Fruit fly (Drosophila melanogaster) whole organism, prepupa: ENCODE data around the gene CG8507.

Experiments used
- CG10631 ChIP-seq: fragments of 200-800 bp; sonication (Bioruptor generic); optimal IDR thresholded peaks from 2 replicates; lab custom pipeline; 2016; ENCODE audit warnings: missing biosample characterization, missing genetic modification characterization
- CG11294 ChIP-seq: fragments of 200-800 bp; sonication (Bioruptor generic); IDR thresholded peaks from 2 replicates; pipeline ENCODE4 v1.3.6; 2022; ENCODE audit warnings: missing biosample characterization, missing genetic modification characterization
- CG11902 ChIP-seq: fragments of 200-800 bp; sonication (Bioruptor generic); optimal IDR thresholded peaks from 3 replicates; lab custom pipeline; 2016; ENCODE audit warnings: missing biosample characterization, missing genetic modification characterization
- CG15336 ChIP-seq: fragments of 200-800 bp; sonication (Bioruptor generic); IDR thresholded peaks from 2 replicates; pipeline ENCODE4 v1.3.6; 2022; ENCODE audit warnings: missing biosample characterization, missing genetic modification characterization
- CG1621 ChIP-seq: fragments of 200-800 bp; sonication (Bioruptor generic); optimal IDR thresholded peaks from 3 replicates; lab custom pipeline; 2018; ENCODE audit warnings: missing biosample characterization, mild to moderate bottlenecking, missing genetic modification characterization
- CG3032 ChIP-seq: fragments of 200-800 bp; optimal IDR thresholded peaks from 2 replicates; lab custom pipeline; 2019; ENCODE audit warnings: missing biosample characterization, mild to moderate bottlenecking, missing genetic modification characterization, moderate library complexity
- CG31627 ChIP-seq: fragments of 200-800 bp; sonication (Bioruptor generic); optimal IDR thresholded peaks from 3 replicates; lab custom pipeline; 2016; ENCODE audit warnings: missing biosample characterization, missing genetic modification characterization
- CG32006 ChIP-seq: fragments of 200-800 bp; sonication (Bioruptor generic); optimal IDR thresholded peaks from 3 replicates; lab custom pipeline; 2017; ENCODE audit warnings: missing biosample characterization, mild to moderate bottlenecking, missing genetic modification characterization
- CG4318 ChIP-seq: fragments of 200-800 bp; sonication (Bioruptor generic); optimal IDR thresholded peaks from 3 replicates; lab custom pipeline; 2017; ENCODE audit warnings: missing biosample characterization, mild to moderate bottlenecking, missing genetic modification characterization
- CG6163 ChIP-seq: fragments of 200-800 bp; sonication (Bioruptor generic); IDR thresholded peaks from 3 replicates; pipeline ENCODE4 v1.3.6; 2022; ENCODE audit warnings: missing biosample characterization, missing genetic modification characterization
- CG6276 ChIP-seq: fragments of 200-800 bp; sonication (Bioruptor generic); optimal IDR thresholded peaks from 2 replicates; lab custom pipeline; 2017; ENCODE audit warnings: missing biosample characterization, mild to moderate bottlenecking, missing genetic modification characterization
- CG6792 ChIP-seq: fragments of 200-800 bp; sonication (Bioruptor generic); optimal IDR thresholded peaks from 3 replicates; lab custom pipeline; 2016; ENCODE audit warnings: missing biosample characterization, missing genetic modification characterization
- CG6808 ChIP-seq: fragments of 200-800 bp; sonication (Bioruptor generic); optimal IDR thresholded peaks from 3 replicates; lab custom pipeline; 2017; ENCODE audit warnings: missing biosample characterization, missing genetic modification characterization, mild to moderate bottlenecking, moderate library complexity, missing genetic modification reagents
- CG8632 ChIP-seq: fragments of 200-800 bp; sonication (Bioruptor generic); optimal IDR thresholded peaks from 3 replicates; lab custom pipeline; 2016; ENCODE audit warnings: missing biosample characterization, missing genetic modification characterization
- CG9139 ChIP-seq: fragments of 200-800 bp; sonication (Bioruptor generic); optimal IDR thresholded peaks from 3 replicates; lab custom pipeline; 2017; ENCODE audit warnings: missing biosample characterization, mild to moderate bottlenecking, missing genetic modification characterization
- Eip93F ChIP-seq: fragments of 200-800 bp; sonication (Bioruptor generic); optimal IDR thresholded peaks from 2 replicates; lab custom pipeline; 2016; ENCODE audit warnings: missing biosample characterization, mild to moderate bottlenecking, missing genetic modification characterization
- Ets21C ChIP-seq: fragments of 200-800 bp; sonication (Bioruptor generic); optimal IDR thresholded peaks from 3 replicates; lab custom pipeline; 2016; ENCODE audit warnings: missing biosample characterization, missing genetic modification characterization
- Ets96B ChIP-seq: fragments of 200-800 bp; optimal IDR thresholded peaks from 2 replicates; lab custom pipeline; 2019; ENCODE audit warnings: missing biosample characterization, mild to moderate bottlenecking, missing genetic modification characterization, moderate library complexity
- Gug ChIP-seq: fragments of 200-800 bp; sonication (Bioruptor generic); IDR thresholded peaks from 2 replicates; pipeline ENCODE4 v1.3.6; 2022; ENCODE audit warnings: missing biosample characterization, missing genetic modification characterization
- Hr38 ChIP-seq: sonication (Bioruptor generic); optimal IDR thresholded peaks from 2 replicates; lab custom pipeline; 2016; ENCODE audit warnings: missing biosample characterization, missing genetic modification characterization
- Hr39 ChIP-seq: fragments of 200-800 bp; sonication (Bioruptor generic); optimal IDR thresholded peaks from 2 replicates; lab custom pipeline; 2016; ENCODE audit warnings: missing biosample characterization, missing genetic modification characterization
- Lpt ChIP-seq: fragments of 200-800 bp; sonication (Bioruptor generic); optimal IDR thresholded peaks from 3 replicates; lab custom pipeline; 2016; ENCODE audit warnings: missing biosample characterization, missing genetic modification characterization
- Met ChIP-seq: fragments of 200-800 bp; sonication (Bioruptor generic); optimal IDR thresholded peaks from 3 replicates; lab custom pipeline; 2016; ENCODE audit warnings: missing biosample characterization, missing genetic modification characterization
- Smox ChIP-seq: fragments of 200-800 bp; sonication (Bioruptor generic); optimal IDR thresholded peaks from 3 replicates; lab custom pipeline; 2016; ENCODE audit warnings: missing biosample characterization, missing genetic modification characterization
- Sox102F ChIP-seq: fragments of 200-800 bp; sonication (Bioruptor generic); optimal IDR thresholded peaks from 2 replicates; lab custom pipeline; 2016; ENCODE audit warnings: missing biosample characterization, mild to moderate bottlenecking, missing genetic modification characterization
- Sox14 ChIP-seq: fragments of 200-800 bp; sonication (Bioruptor generic); optimal IDR thresholded peaks from 3 replicates; lab custom pipeline; 2016; ENCODE audit warnings: missing biosample characterization, missing genetic modification characterization
- Sox15 ChIP-seq: fragments of 200-800 bp; sonication (Bioruptor generic); optimal IDR thresholded peaks from 3 replicates; lab custom pipeline; 2016; ENCODE audit warnings: missing biosample characterization, missing genetic modification characterization
- achi ChIP-seq: fragments of 200-800 bp; sonication (Bioruptor generic); optimal IDR thresholded peaks from 3 replicates; lab custom pipeline; 2016; ENCODE audit warnings: missing biosample characterization, missing genetic modification characterization
- acj6 ChIP-seq: fragments of 200-800 bp; sonication (Bioruptor generic); optimal IDR thresholded peaks from 3 replicates; lab custom pipeline; 2016; ENCODE audit warnings: missing biosample characterization, missing genetic modification characterization
- cyc ChIP-seq: fragments of 200-800 bp; sonication (Bioruptor generic); optimal IDR thresholded peaks from 3 replicates; lab custom pipeline; 2016; ENCODE audit warnings: missing biosample characterization, missing genetic modification characterization
- dac ChIP-seq: fragments of 200-800 bp; sonication (Bioruptor generic); optimal IDR thresholded peaks from 2 replicates; lab custom pipeline; 2017; ENCODE audit warnings: missing biosample characterization, mild to moderate bottlenecking, missing genetic modification characterization
- dsx ChIP-seq: fragments of 200-800 bp; optimal IDR thresholded peaks from 3 replicates; lab custom pipeline; 2019; ENCODE audit warnings: missing biosample characterization, mild to moderate bottlenecking, missing genetic modification characterization, moderate library complexity; ENCODE audit not compliant: poor library complexity, severe bottlenecking
- eg ChIP-seq: fragments of 200-800 bp; sonication (Bioruptor generic); IDR thresholded peaks from 3 replicates; pipeline ENCODE4 v1.3.6; 2022; ENCODE audit warnings: missing biosample characterization, missing genetic modification characterization
- esn ChIP-seq: fragments of 200-800 bp; sonication (Bioruptor generic); optimal IDR thresholded peaks from 2 replicates; lab custom pipeline; 2016; ENCODE audit warnings: missing biosample characterization, mild to moderate bottlenecking, missing genetic modification characterization, moderate library complexity
- fd59A ChIP-seq: fragments of 200-800 bp; sonication (Bioruptor generic); optimal IDR thresholded peaks from 2 replicates; lab custom pipeline; 2017; ENCODE audit warnings: missing biosample characterization, mild to moderate bottlenecking, missing genetic modification characterization, missing genetic modification reagents
- lz ChIP-seq: fragments of 200-800 bp; sonication (Bioruptor generic); optimal IDR thresholded peaks from 3 replicates; lab custom pipeline; 2016; ENCODE audit warnings: missing biosample characterization, missing genetic modification characterization
- net ChIP-seq: fragments of 200-800 bp; sonication (Bioruptor generic); optimal IDR thresholded peaks from 3 replicates; lab custom pipeline; 2016; ENCODE audit warnings: missing biosample characterization, missing genetic modification characterization
- pdm3 ChIP-seq: fragments of 200-800 bp; sonication (Bioruptor generic); optimal IDR thresholded peaks from 3 replicates; lab custom pipeline; 2016; ENCODE audit warnings: missing biosample characterization, missing genetic modification characterization
- salr ChIP-seq, 2 experiments: fragments of 200-800 bp; sonication (Bioruptor generic); optimal IDR thresholded peaks; 3 replicates each; lab custom pipeline; 2016 to 2018; ENCODE audit warnings: missing biosample characterization in 2 of 2, missing genetic modification characterization in 2 of 2, mild to moderate bottlenecking in 1 of 2
- spab ChIP-seq: fragments of 200-800 bp; sonication (Bioruptor generic); optimal IDR thresholded peaks from 2 replicates; lab custom pipeline; 2017; ENCODE audit warnings: missing biosample characterization, mild to moderate bottlenecking, missing genetic modification characterization, missing genetic modification reagents
- ss ChIP-seq, 2 experiments: fragments of 200-800 bp; sonication (Bioruptor generic); optimal IDR thresholded peaks; 2 replicates in 1 of 2; 3 replicates in 1 of 2; lab custom pipeline; 2017 to 2018; ENCODE audit warnings: mild to moderate bottlenecking in 2 of 2, missing biosample characterization in 2 of 2, missing genetic modification characterization in 2 of 2, moderate library complexity in 1 of 2
- svp ChIP-seq: fragments of 200-800 bp; sonication (Bioruptor generic); peaks from one replicate; lab custom pipeline; 2016; ENCODE audit warnings: missing biosample characterization, missing genetic modification characterization
- vri ChIP-seq: fragments of 200-800 bp; sonication (Bioruptor generic); optimal IDR thresholded peaks from 3 replicates; lab custom pipeline; 2016; ENCODE audit warnings: missing biosample characterization, mild to moderate bottlenecking, missing genetic modification characterization

The CG8507 gene

dm6 chr3R:9767620-9768592, 23.4 kb upstream of the CG8507 start, which contains the start of gene Naa80 (continued):
- TF ChIP-seq net (GFP tag; lab: Kevin White, UChicago): peak; percentile 59
- TF ChIP-seq eg: 0 out of 3 replicates have a peak, but pooled peaks have one; percentile 30
- TF ChIP-seq CG6163 (GFP tag; lab: Robert Waterston, UW): peak; percentile 59; the same call in 2 of the 3 replicates
- peak; percentile 59 for TF ChIP-seq CG6792 (GFP tag; lab: Kevin White, UChicago)
- peak; percentile 75 for TF ChIP-seq CG10631 (GFP tag; lab: Kevin White, UChicago)
- TF ChIP-seq Ets21C (GFP tag; lab: Kevin White, UChicago): no peak
- TF ChIP-seq Hr38 (GFP tag; lab: Kevin White, UChicago): no peak
- peak; percentile 20 for TF ChIP-seq fd59A (GFP tag; lab: Kevin White, UChicago)
- peak in 1 of 2 experiments; percentile 56 for TF ChIP-seq salr (GFP tag; optimal IDR thresholded peaks at IDR 0.05; lab: Kevin White, UChicago)
- peak; percentile 83 for TF ChIP-seq CG1621
- no peak for TF ChIP-seq dac (GFP tag; lab: Kevin White, UChicago)
- peak; percentile 50 for TF ChIP-seq dsx
- peak; percentile 48 for TF ChIP-seq achi
- TF ChIP-seq Gug (GFP tag; lab: Robert Waterston, UW): no peak
- TF ChIP-seq Ets96B (tag; lab: Kevin White, UChicago): no peak
- TF ChIP-seq CG8632 (GFP tag; lab: Kevin White, UChicago): peak; percentile 46
- peak; percentile 24 for TF ChIP-seq Sox15 (GFP tag; lab: Kevin White, UChicago)
- peak; percentile 44 for TF ChIP-seq acj6 (GFP tag; lab: Kevin White, UChicago)
- TF ChIP-seq esn: peak; percentile 68
- no peak for TF ChIP-seq CG11294 (GFP tag; lab: Robert Waterston, UW)
- peak; percentile 38 for TF ChIP-seq CG3032
- TF ChIP-seq cyc (GFP tag; lab: Kevin White, UChicago): peak; percentile 73
- peak; percentile 35 for TF ChIP-seq Lpt (GFP tag; lab: Kevin White, UChicago)
- peak; percentile 47 to 65 for TF ChIP-seq ss (GFP tag; optimal IDR thresholded peaks at IDR 0.05; lab: Kevin White, UChicago)
- TF ChIP-seq CG31627 (GFP tag; lab: Kevin White, UChicago): peak; percentile 79
- TF ChIP-seq Eip93F (GFP tag; lab: Kevin White, UChicago): no peak
- TF ChIP-seq vri (GFP tag; lab: Kevin White, UChicago): peak; percentile 60
- TF ChIP-seq lz (GFP tag; lab: Kevin White, UChicago): peak; percentile 63
- no peak for TF ChIP-seq CG9139 (GFP tag; lab: Kevin White, UChicago)
- no peak for TF ChIP-seq svp (GFP tag; lab: Kevin White, UChicago)
- TF ChIP-seq Smox: no peak
- TF ChIP-seq Sox14 (GFP tag; lab: Kevin White, UChicago): peak; percentile 83
- peak; percentile 67 for TF ChIP-seq Hr39 (GFP tag; lab: Kevin White, UChicago)
- TF ChIP-seq spab (GFP tag; lab: Kevin White, UChicago): peak; percentile 28
- TF ChIP-seq Sox102F (GFP tag; lab: Kevin White, UChicago): no peak
- TF ChIP-seq CG32006: no peak

dm6 chr3R:9768884-9769283, 22.4 kb upstream of the CG8507 start, which contains the start of gene MED6:
Gene MED6 (minus strand): TSS chr3R:9768984.
- TF ChIP-seq CG6792 (GFP tag; lab: Kevin White, UChicago) (no peak), dsx (no peak), CG4318 (GFP tag; lab: Kevin White, UChicago) (no peak), Smox (no peak), Hr39 (GFP tag; lab: Kevin White, UChicago) (no peak), CG15336 (no peak), Sox14 (GFP tag; lab: Kevin White, UChicago) (no peak), CG6276 (GFP tag; lab: Kevin White, UChicago) (no peak), Lpt (GFP tag; lab: Kevin White, UChicago) (no peak), Met (GFP tag; lab: Kevin White, UChicago) (no peak), CG8632 (GFP tag; lab: Kevin White, UChicago) (no peak), Sox102F (GFP tag; lab: Kevin White, UChicago) (no peak), CG11902 (GFP tag; lab: Kevin White, UChicago) (no peak), CG6163 (GFP tag; lab: Robert Waterston, UW) (no peak), spab (GFP tag; lab: Kevin White, UChicago) (no peak), pdm3 (GFP tag; lab: Kevin White, UChicago) (no peak), Eip93F (GFP tag; lab: Kevin White, UChicago) (no peak), CG6808 (GFP tag; lab: Kevin White, UChicago) (no peak)
